Fruit fly (Drosophila melanogaster): ENCODE data around the gene CG34150.

DNA sequence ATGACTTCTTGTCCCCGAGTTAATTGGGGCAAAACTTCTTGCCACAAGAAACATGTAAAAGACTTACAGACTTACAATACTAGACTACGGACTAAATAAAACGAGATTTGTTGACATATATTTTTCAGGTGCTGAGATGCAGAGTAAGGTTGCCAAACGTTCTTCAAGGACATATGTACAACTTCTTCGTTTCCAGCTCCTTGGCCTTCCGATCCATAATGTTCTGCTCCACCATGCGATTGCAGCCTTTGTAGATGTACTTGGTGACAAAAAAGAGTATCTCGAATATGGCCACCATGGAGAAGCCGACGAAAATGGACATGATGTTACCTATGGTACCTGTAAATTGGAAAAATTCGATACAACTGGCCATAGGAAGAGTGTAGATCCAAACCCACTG lies 43.4 kb downstream of the CG34150 start, which contains the start of gene CAH4:
- TF ChIP-seq CG8478 (optimal IDR thresholded peaks at IDR 0.05): no peak
- no peak for TF ChIP-seq CTCF (optimal IDR thresholded peaks at IDR 0.05)
